Worm (Caenorhabditis elegans): ENCODE data around the gene T27E4.1.

DNA sequence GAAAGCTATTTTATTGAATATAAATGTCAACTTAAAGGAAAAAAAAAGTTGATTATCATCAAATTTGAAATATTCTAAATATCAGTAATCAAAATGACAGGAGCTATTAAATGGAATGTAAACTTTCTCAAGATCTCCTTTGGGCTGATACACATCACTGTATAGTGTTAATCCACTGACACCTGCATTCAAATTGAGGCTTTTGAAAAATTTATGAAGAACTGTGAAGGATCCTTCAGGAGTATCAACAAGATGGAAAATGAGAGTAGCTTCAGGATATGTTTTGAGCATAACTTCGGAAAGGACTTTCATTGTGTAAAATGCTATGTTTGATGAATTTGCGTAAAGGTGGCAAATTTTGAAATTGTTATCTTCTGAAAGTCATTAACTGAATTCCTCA, 5.1 kb downstream of the T27E4.1 start:
- TF ChIP-seq unc-130 (GFP tag; optimal IDR thresholded peaks at IDR 0.05) (no peak), lin-26 (GFP tag; IDR thresholded peaks at IDR 0.05) (no peak), unc-62 (GFP tag; optimal IDR thresholded peaks at IDR 0.05) (no peak), xnd-1 (tag; optimal IDR thresholded peaks at IDR 0.05) (no peak), aptf-3 (GFP tag; IDR thresholded peaks at IDR 0.05) (no peak), ztf-18 (tag; optimal IDR thresholded peaks at IDR 0.05) (no peak), hrde-1 (tag; optimal IDR thresholded peaks at IDR 0.05; ENCODE audit: borderline replicate concordance) (no peak), snpc-3.4 (tag; optimal IDR thresholded peaks at IDR 0.05) (no peak), ceh-58 (GFP tag; IDR thresholded peaks at IDR 0.05) (no peak)

Data from whole organism, young adult.